Worm (Caenorhabditis elegans) whole organism, young adult: Measurements from ENCODE around the gene bris-1.

Experiments used
- C17E4.6 ChIP-seq: fragments of 200-800 bp; sonication (Bioruptor generic); IDR thresholded peaks from 2 replicates; pipeline ENCODE4 v1.3.6; 2022; ENCODE audit warnings: missing genetic modification reagents, missing genetic modification characterization, missing compliant biosample characterization
- aptf-3 ChIP-seq: fragments of 200-800 bp; sonication (Bioruptor generic); IDR thresholded peaks from 2 replicates; pipeline ENCODE4 v1.3.6; 2022; ENCODE audit warnings: missing genetic modification characterization, missing compliant biosample characterization
- attf-3 ChIP-seq: fragments of 200-800 bp; sonication (Bioruptor generic); conservative IDR thresholded peaks from 2 replicates; pipeline ENCODE4 v1.3.6; 2022; ENCODE audit warnings: missing genetic modification reagents, missing genetic modification characterization, missing compliant biosample characterization
- bed-2 ChIP-seq: fragments of 200-800 bp; sonication (Bioruptor generic); IDR thresholded peaks from 2 replicates; pipeline ENCODE4 v1.3.6; 2022; ENCODE audit warnings: missing genetic modification reagents, missing genetic modification characterization, missing compliant biosample characterization
- cebp-1 ChIP-seq, 2 experiments: fragments of 200-800 bp in 1 of 2; sonication (Bioruptor generic) in 1 of 2; sonication (generic microtip) in 1 of 2; IDR thresholded peaks in 1 of 2; optimal IDR thresholded peaks in 1 of 2; 2 replicates each; pipeline versions ENCODE4 v1.3.6 to Lab custom; 2017 to 2022; ENCODE audit warnings: missing compliant biosample characterization in 2 of 2, missing genetic modification characterization in 2 of 2, mild to moderate bottlenecking in 1 of 2, missing genetic modification reagents in 1 of 2, moderate library complexity in 1 of 2
- efl-1 ChIP-seq: fragments of 150-350 bp; optimal IDR thresholded peaks from 2 replicates; lab custom pipeline; 2014; ENCODE audit warnings: missing biosample characterization, missing genetic modification reagents, missing genetic modification characterization
- nhr-90 ChIP-seq: sonication (generic microtip); optimal IDR thresholded peaks from 2 replicates; lab custom pipeline; 2016; ENCODE audit warnings: missing genotype, mild to moderate bottlenecking, missing genetic modification characterization, missing compliant biosample characterization
- pha-4 ChIP-seq: fragments of 150-350 bp; sonication (generic microtip); optimal IDR thresholded peaks from 2 replicates; lab custom pipeline; 2014; ENCODE audit warnings: missing biosample characterization, missing genetic modification reagents, missing genetic modification characterization
- tbp1 ChIP-seq: fragments of 200-800 bp; sonication (Bioruptor generic); optimal IDR thresholded peaks from 2 replicates; lab custom pipeline; 2018; ENCODE audit warnings: mild to moderate bottlenecking, missing genetic modification characterization, missing compliant biosample characterization
- unc-130 ChIP-seq: sonication (generic microtip); optimal IDR thresholded peaks from 2 replicates; lab custom pipeline; 2016; ENCODE audit warnings: missing genetic modification reagents, missing genetic modification characterization, missing compliant biosample characterization
- ztf-25 ChIP-seq: fragments of 200-800 bp; sonication (Bioruptor generic); IDR thresholded peaks from 2 replicates; pipeline ENCODE4 v1.3.6; 2022; ENCODE audit warnings: missing genetic modification reagents, missing genetic modification characterization, missing compliant biosample characterization

DNA sequence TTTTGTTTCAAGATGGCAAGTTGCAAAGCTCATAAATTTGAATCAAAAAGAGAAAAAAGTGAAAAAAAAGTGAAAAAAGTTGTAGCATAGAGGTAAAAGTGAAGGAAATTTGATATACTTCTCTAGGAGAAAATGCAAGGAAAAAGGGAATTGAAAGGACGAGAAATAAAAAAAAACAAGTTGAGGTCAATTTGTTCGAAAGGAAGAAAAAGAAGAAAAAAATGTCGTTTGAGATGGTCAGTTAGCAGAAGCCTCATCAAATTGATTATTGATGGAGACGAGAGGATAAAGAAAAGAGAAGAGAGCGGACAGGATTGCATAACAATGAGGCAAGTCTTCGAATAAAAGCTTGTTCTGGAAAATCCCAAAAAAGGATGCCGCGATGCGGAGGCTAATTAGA lies 1.0 kb upstream of the bris-1 start:
- TF ChIP-seq unc-130 (GFP tag; lab: Kevin White, UChicago): no peak
- no peak for TF ChIP-seq ztf-25 (GFP tag; lab: Robert Waterston, UW)
- no peak for TF ChIP-seq tbp1
- TF ChIP-seq aptf-3 (GFP tag; lab: Robert Waterston, UW): no peak
- TF ChIP-seq pha-4: no peak
- no peak for TF ChIP-seq attf-3 (GFP tag; lab: Robert Waterston, UW)
- TF ChIP-seq bed-2 (GFP tag; lab: Robert Waterston, UW): no peak
- no peak for TF ChIP-seq C17E4.6 (GFP tag; lab: Robert Waterston, UW)
- no peak for TF ChIP-seq nhr-90 (tag; lab: Kevin White, UChicago)
- TF ChIP-seq efl-1: no peak
- TF ChIP-seq cebp-1 (GFP tag; IDR thresholded peaks at IDR 0.05; lab: Robert Waterston, UW): no peak
- TF ChIP-seq cebp-1 (tag; optimal IDR thresholded peaks at IDR 0.05; lab: Kevin White, UChicago): no peak
